Fruit fly (Drosophila melanogaster): ENCODE measurements around the gene CG34177.

The CG34177 gene

DNA sequence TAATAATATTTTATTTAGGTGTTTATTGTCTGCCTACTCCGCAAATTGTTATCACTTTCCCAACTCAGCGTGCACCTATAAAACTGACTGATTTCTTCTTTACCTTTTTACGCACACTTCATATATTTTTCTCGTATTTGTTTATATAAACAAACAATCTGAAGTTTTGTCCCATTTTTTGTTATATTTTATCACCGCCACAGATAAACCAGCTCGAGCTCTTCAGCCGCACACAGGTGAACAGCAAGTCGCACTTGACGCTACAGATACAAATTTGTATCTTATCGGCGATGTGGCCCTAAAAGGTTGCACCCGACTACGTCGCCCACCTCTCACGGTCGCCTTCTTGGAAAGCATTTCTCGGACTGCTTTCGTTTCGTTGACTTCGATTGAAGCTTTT lies 41.7 kb downstream of the CG34177 start (continued):
- TF ChIP-seq mam (GFP tag; optimal IDR thresholded peaks at IDR 0.05) (no peak), h (optimal IDR thresholded peaks at IDR 0.05) (no peak), Trl (optimal IDR thresholded peaks at IDR 0.05) (no peak), Trl (GFP tag; optimal IDR thresholded peaks at IDR 0.05) (no peak), abd-A (tag; optimal IDR thresholded peaks at IDR 0.05) (no peak), CG10147 (GFP tag; optimal IDR thresholded peaks at IDR 0.05) (no peak), CG12071 (GFP tag; optimal IDR thresholded peaks at IDR 0.05) (peak; percentile 27), Nf-YB (GFP tag; optimal IDR thresholded peaks at IDR 0.05) (no peak), shn (GFP tag; optimal IDR thresholded peaks at IDR 0.05) (no peak), tna (GFP tag; IDR thresholded peaks at IDR 0.05; ENCODE audit: partially characterized antibody) (no peak), otp (GFP tag; IDR thresholded peaks at IDR 0.05) (no peak), Nf-YC (tag; optimal IDR thresholded peaks at IDR 0.05) (no peak), CG4730 (GFP tag; IDR thresholded peaks at IDR 0.05) (no peak), CG2889 (GFP tag; IDR thresholded peaks at IDR 0.05) (no peak), CG16813 (GFP tag; IDR thresholded peaks at IDR 0.05; ENCODE audit: partially characterized antibody) (no peak), Hr78 (GFP tag; optimal IDR thresholded peaks at IDR 0.05) (peak in 1 of 2 experiments; percentile 79), CG10959 (GFP tag; IDR thresholded peaks at IDR 0.05) (no peak), ATbp (GFP tag; optimal IDR thresholded peaks at IDR 0.05) (peak; percentile 65), grn (GFP tag; optimal IDR thresholded peaks at IDR 0.05) (peak; percentile 53), CG1603 (tag; optimal IDR thresholded peaks at IDR 0.05) (no peak), Oli (tag; optimal IDR thresholded peaks at IDR 0.05) (no peak), tin (GFP tag; optimal IDR thresholded peaks at IDR 0.05) (no peak), fd3F (GFP tag; optimal IDR thresholded peaks at IDR 0.05) (no peak), CG15601 (tag; optimal IDR thresholded peaks at IDR 0.05) (peak; percentile 15), zfh1 (GFP tag; IDR thresholded peaks at IDR 0.05) (no peak), CG7357 (GFP tag; IDR thresholded peaks at IDR 0.05) (no peak), CG11093 (GFP tag; IDR thresholded peaks at IDR 0.05) (no peak), D19B (GFP tag; optimal IDR thresholded peaks at IDR 0.05) (no peak), salm (tag; optimal IDR thresholded peaks at IDR 0.05) (peak; percentile 30), Bdp1 (GFP tag; optimal IDR thresholded peaks at IDR 0.05) (no peak), sens (GFP tag) (peak; percentile 66)

dm6 chr2L:4476672-4477273 lies 43.1 kb downstream of the CG34177 start, which contains the start of gene ine:
TSS of gene ine (minus strand) at chr2L:4477022.
- TF ChIP-seq cg (GFP tag; optimal IDR thresholded peaks at IDR 0.05) (peak; percentile 50), CG4328 (GFP tag; optimal IDR thresholded peaks at IDR 0.05) (no peak), cwo (GFP tag; optimal IDR thresholded peaks at IDR 0.05) (peak; percentile 64), nerfin-1 (tag; optimal IDR thresholded peaks at IDR 0.05) (no peak), CG13287 (GFP tag; IDR thresholded peaks at IDR 0.05; ENCODE audit: partially characterized antibody) (peak; percentile 34; the same call in 1 of the 2 replicates), CG7357 (GFP tag; IDR thresholded peaks at IDR 0.05) (no peak), MBD-R2 (GFP tag; IDR thresholded peaks at IDR 0.05) (0 out of 2 replicates have a peak, but pooled peaks have one; percentile 6), zfh2 (GFP tag; optimal IDR thresholded peaks at IDR 0.05) (no peak), grn (GFP tag; optimal IDR thresholded peaks at IDR 0.05) (peak; percentile 81), ranshi (GFP tag; IDR thresholded peaks at IDR 0.05) (0 out of 2 replicates have a peak, but pooled peaks have one; percentile 33), Trl (optimal IDR thresholded peaks at IDR 0.05) (peak; percentile 32 to 50), Trl (GFP tag; optimal IDR thresholded peaks at IDR 0.05) (no peak), so (GFP tag; IDR thresholded peaks at IDR 0.05) (0 out of 3 replicates have a peak, but pooled peaks have one; percentile 23), HLH4C (GFP tag; IDR thresholded peaks at IDR 0.05; ENCODE audit: partially characterized antibody) (no peak), vvl (GFP tag; IDR thresholded peaks at IDR 0.05) (peak; percentile 35; the same call in 1 of the 2 replicates), Hr78 (GFP tag; optimal IDR thresholded peaks at IDR 0.05) (peak in 1 of 2 experiments; percentile 4), en (GFP tag; optimal IDR thresholded peaks at IDR 0.05) (no peak), CG6175 (GFP tag; IDR thresholded peaks at IDR 0.05) (peak; percentile 95), Med (GFP tag) (peak; percentile 74), CG32532 (GFP tag; IDR thresholded peaks at IDR 0.05) (peak; percentile 22; the same call in 1 of the 2 replicates), zfh1 (GFP tag; IDR thresholded peaks at IDR 0.05) (0 out of 3 replicates have a peak, but pooled peaks have one; percentile 17), Doc2 (GFP tag; IDR thresholded peaks at IDR 0.05) (no peak), CG42726 (GFP tag; IDR thresholded peaks at IDR 0.05; ENCODE audit: partially characterized antibody) (no peak), D19B (GFP tag; optimal IDR thresholded peaks at IDR 0.05) (peak; percentile 28), exex (tag; optimal IDR thresholded peaks at IDR 0.05) (peak; percentile 71)

Measured in whole organism, embryonic.